Fruit fly (Drosophila melanogaster) whole organism, embryonic: ENCODE measurements around the gene CG42633.

Experiments used
- B-H2 ChIP-seq: fragments of 200-800 bp; sonication (Bioruptor generic); optimal IDR thresholded peaks from 2 replicates; lab custom pipeline; 2018; ENCODE audit warnings: missing biosample characterization, mild to moderate bottlenecking, missing genetic modification characterization
- CG10462 ChIP-seq: fragments of 200-800 bp; sonication (Bioruptor generic); optimal IDR thresholded peaks from 2 replicates; lab custom pipeline; 2016; ENCODE audit warnings: missing biosample characterization, missing genetic modification characterization
- CG11247 ChIP-seq: fragments of 200-800 bp; sonication (Bioruptor generic); IDR thresholded peaks from 2 replicates; pipeline ENCODE4 v1.3.6; 2022; ENCODE audit warnings: missing biosample characterization, missing genetic modification characterization
- CG11560 ChIP-seq: fragments of 200-800 bp; sonication (Bioruptor generic); IDR thresholded peaks from 3 replicates; pipeline ENCODE4 v1.3.6; 2022; ENCODE audit warnings: missing biosample characterization, missing genetic modification characterization
- CG11723 ChIP-seq: fragments of 200-800 bp; sonication (Bioruptor generic); optimal IDR thresholded peaks from 2 replicates; lab custom pipeline; 2017; ENCODE audit warnings: missing biosample characterization, mild to moderate bottlenecking, missing genetic modification characterization
- CG12155 ChIP-seq: fragments of 200-800 bp; sonication (Bioruptor generic); optimal IDR thresholded peaks from 3 replicates; lab custom pipeline; 2016; ENCODE audit warnings: missing biosample characterization, missing genetic modification characterization
- CG12299 ChIP-seq: fragments of 200-800 bp; sonication (Bioruptor generic); optimal IDR thresholded peaks from 2 replicates; lab custom pipeline; 2018; ENCODE audit warnings: missing biosample characterization, mild to moderate bottlenecking, missing genetic modification characterization
- CG15514 ChIP-seq: fragments of 200-800 bp; sonication (Bioruptor generic); optimal IDR thresholded peaks from 3 replicates; lab custom pipeline; 2017; ENCODE audit warnings: missing biosample characterization, missing genetic modification characterization, mild to moderate bottlenecking, moderate library complexity, missing genetic modification reagents
- CG17328 ChIP-seq: fragments of 200-800 bp; sonication (Bioruptor generic); IDR thresholded peaks from 2 replicates; pipeline ENCODE4 v1.3.6; 2022; ENCODE audit warnings: missing biosample characterization, missing genetic modification characterization
- CG1792 ChIP-seq: fragments of 200-800 bp; sonication (Bioruptor generic); optimal IDR thresholded peaks from 2 replicates; lab custom pipeline; 2016; ENCODE audit warnings: missing biosample characterization, missing genetic modification characterization
- CG2129 ChIP-seq: fragments of 200-800 bp; sonication (Bioruptor generic); IDR thresholded peaks from 2 replicates; pipeline ENCODE4 v1.3.6; 2022; ENCODE audit warnings: missing biosample characterization, missing genetic modification characterization; ENCODE audit not compliant: partially characterized antibody
- CG34376 ChIP-seq: fragments of 200-800 bp; sonication (Bioruptor generic); optimal IDR thresholded peaks from 2 replicates; lab custom pipeline; 2018; ENCODE audit warnings: missing biosample characterization, mild to moderate bottlenecking, missing genetic modification characterization
- CG3838 ChIP-seq: fragments of 200-800 bp; sonication (Bioruptor generic); optimal IDR thresholded peaks from 3 replicates; lab custom pipeline; 2016; ENCODE audit warnings: missing biosample characterization, missing genetic modification characterization
- CG43689 ChIP-seq: fragments of 200-800 bp; sonication (Bioruptor generic); IDR thresholded peaks from 2 replicates; pipeline ENCODE4 v1.3.6; 2022; ENCODE audit warnings: missing biosample characterization, missing genetic modification characterization
- CG7357 ChIP-seq: fragments of 200-800 bp; sonication (Bioruptor generic); IDR thresholded peaks from 3 replicates; pipeline ENCODE4 v1.3.6; 2022; ENCODE audit warnings: missing biosample characterization, missing genetic modification characterization
- CG7372 ChIP-seq: fragments of 200-800 bp; sonication (Bioruptor generic); IDR thresholded peaks from 2 replicates; pipeline ENCODE4 v1.3.6; 2022; ENCODE audit warnings: missing biosample characterization, missing genetic modification characterization
- CG7839 ChIP-seq: fragments of 200-800 bp; sonication (Bioruptor generic); optimal IDR thresholded peaks from 3 replicates; lab custom pipeline; 2018; ENCODE audit warnings: missing biosample characterization, mild to moderate bottlenecking, missing genetic modification characterization, moderate library complexity
- CG9437 ChIP-seq: fragments of 200-800 bp; sonication (Bioruptor generic); optimal IDR thresholded peaks from 2 replicates; lab custom pipeline; 2018; ENCODE audit warnings: missing biosample characterization, mild to moderate bottlenecking, missing genetic modification characterization
- CG9817 ChIP-seq: fragments of 200-800 bp; sonication (Bioruptor generic); optimal IDR thresholded peaks from 2 replicates; lab custom pipeline; 2018; ENCODE audit warnings: missing biosample characterization, mild to moderate bottlenecking, missing genetic modification characterization, moderate library complexity
- D19A ChIP-seq: fragments of 200-800 bp; optimal IDR thresholded peaks from 3 replicates; lab custom pipeline; 2019; ENCODE audit warnings: missing biosample characterization, mild to moderate bottlenecking, missing genetic modification characterization, moderate library complexity
- Dad ChIP-seq: fragments of 200-800 bp; sonication (Bioruptor generic); optimal IDR thresholded peaks from 3 replicates; lab custom pipeline; 2016; ENCODE audit warnings: missing biosample characterization, missing genetic modification characterization
- GATAe ChIP-seq: fragments of 200-800 bp; sonication (Bioruptor generic); conservative IDR thresholded peaks from 2 replicates; pipeline ENCODE4 v1.3.6; 2022; ENCODE audit warnings: missing biosample characterization, missing genetic modification characterization
- H2.0 ChIP-seq: fragments of 200-800 bp; sonication (Bioruptor generic); IDR thresholded peaks from 2 replicates; pipeline ENCODE4 v1.3.6; 2022; ENCODE audit warnings: missing biosample characterization, missing genetic modification characterization
- HLHmδ ChIP-seq: fragments of 200-800 bp; sonication (Bioruptor generic); optimal IDR thresholded peaks from 2 replicates; lab custom pipeline; 2018; ENCODE audit warnings: missing biosample characterization, mild to moderate bottlenecking, missing genetic modification characterization, moderate library complexity
- Hr3 ChIP-seq: fragments of 200-800 bp; sonication (Bioruptor generic); optimal IDR thresholded peaks from 3 replicates; lab custom pipeline; 2016; ENCODE audit warnings: missing biosample characterization, missing genetic modification characterization
- Hr39 ChIP-seq: fragments of >200 bp; optimal IDR thresholded peaks from 2 replicates; lab custom pipeline; 2017
- Oli ChIP-seq: fragments of 200-800 bp; sonication (Bioruptor generic); optimal IDR thresholded peaks from 2 replicates; lab custom pipeline; 2018; ENCODE audit warnings: missing biosample characterization, mild to moderate bottlenecking, missing genetic modification characterization, moderate library complexity
- Scr ChIP-seq: fragments of 200-800 bp; sonication (Bioruptor generic); IDR thresholded peaks from 2 replicates; pipeline ENCODE4 v1.3.6; 2022; ENCODE audit warnings: missing biosample characterization, missing genetic modification characterization; ENCODE audit not compliant: partially characterized antibody
- Xrp1 ChIP-seq: fragments of 200-800 bp; sonication (Bioruptor generic); IDR thresholded peaks from 2 replicates; pipeline ENCODE4 v1.3.6; 2022; ENCODE audit warnings: missing biosample characterization, missing genetic modification characterization
- YL-1 ChIP-seq: fragments of 200-800 bp; sonication (Bioruptor generic); optimal IDR thresholded peaks from 3 replicates; lab custom pipeline; 2017; ENCODE audit warnings: missing biosample characterization, mild to moderate bottlenecking, missing genetic modification characterization
- bab2 ChIP-seq: fragments of 200-800 bp; sonication (Bioruptor generic); optimal IDR thresholded peaks from 2 replicates; lab custom pipeline; 2016; ENCODE audit warnings: missing biosample characterization, missing genetic modification characterization
- cad ChIP-seq: fragments of >200 bp; optimal IDR thresholded peaks from 2 replicates; lab custom pipeline; 2017; ENCODE audit warnings: missing biosample characterization, missing genetic modification characterization
- chn ChIP-seq: fragments of 200-800 bp; sonication (Bioruptor generic); optimal IDR thresholded peaks from 2 replicates; lab custom pipeline; 2016; ENCODE audit warnings: missing biosample characterization, missing genetic modification characterization
- croc ChIP-seq: fragments of 200-800 bp; sonication (Bioruptor generic); conservative IDR thresholded peaks from 3 replicates; pipeline ENCODE4 v1.3.6; 2022; ENCODE audit warnings: missing biosample characterization, missing genetic modification characterization
- fd3F ChIP-seq: fragments of 200-800 bp; sonication (Bioruptor generic); optimal IDR thresholded peaks from 2 replicates; lab custom pipeline; 2018; ENCODE audit warnings: missing biosample characterization, mild to moderate bottlenecking, missing genetic modification characterization, moderate library complexity
- fd64A ChIP-seq: fragments of 200-800 bp; sonication (Bioruptor generic); optimal IDR thresholded peaks from 3 replicates; lab custom pipeline; 2018; ENCODE audit warnings: missing biosample characterization, mild to moderate bottlenecking, missing genetic modification characterization
- inv ChIP-seq: fragments of 200-800 bp; sonication (Bioruptor generic); IDR thresholded peaks from 2 replicates; pipeline ENCODE4 v1.3.6; 2022; ENCODE audit warnings: missing biosample characterization, missing genetic modification characterization; ENCODE audit not compliant: partially characterized antibody
- klu ChIP-seq: fragments of 200-800 bp; sonication (Bioruptor generic); IDR thresholded peaks from 2 replicates; pipeline ENCODE4 v1.3.6; 2022; ENCODE audit warnings: missing biosample characterization, missing genetic modification characterization
- lmd ChIP-seq: fragments of 200-800 bp; sonication (Bioruptor generic); IDR thresholded peaks from 2 replicates; pipeline ENCODE4 v1.3.6; 2022; ENCODE audit warnings: missing biosample characterization, missing genetic modification characterization
- luna ChIP-seq: fragments of 200-800 bp; sonication (Bioruptor generic); optimal IDR thresholded peaks from 2 replicates; lab custom pipeline; 2016; ENCODE audit warnings: missing biosample characterization, missing genetic modification characterization
- pnt ChIP-seq: fragments of 200-800 bp; sonication (Bioruptor generic); optimal IDR thresholded peaks from 3 replicates; lab custom pipeline; 2016; ENCODE audit warnings: missing biosample characterization, missing genetic modification characterization
- prd ChIP-seq, 3 experiments: fragments of >200 bp in 2 of 3; fragments of 200-800 bp in 1 of 3; sonication (Bioruptor generic) in 1 of 3; optimal IDR thresholded peaks in 2 of 3; IDR thresholded peaks in 1 of 3; 2 replicates in 2 of 3; 3 replicates in 1 of 3; pipeline versions ENCODE4 v1.3.6 to Lab custom; 2017 to 2022; ENCODE audit warnings: missing biosample characterization in 1 of 3, missing genetic modification characterization in 1 of 3
- ranshi ChIP-seq: fragments of 200-800 bp; sonication (Bioruptor generic); IDR thresholded peaks from 2 replicates; pipeline ENCODE4 v1.3.6; 2022; ENCODE audit warnings: missing biosample characterization, missing genetic modification characterization
- sc ChIP-seq, 3 experiments: fragments of >200 bp in 2 of 3; fragments of 200-800 bp in 1 of 3; sonication (Bioruptor generic) in 1 of 3; optimal IDR thresholded peaks; 2 replicates in 2 of 3; 3 replicates in 1 of 3; lab custom pipeline; 2017; ENCODE audit warnings: mild to moderate bottlenecking in 1 of 3, missing biosample characterization in 1 of 3, missing genetic modification characterization in 1 of 3, missing genetic modification reagents in 1 of 3
- slbo ChIP-seq: fragments of 200-800 bp; sonication (Bioruptor generic); IDR thresholded peaks from 2 replicates; pipeline ENCODE4 v1.3.6; 2022; ENCODE audit warnings: missing biosample characterization, missing genetic modification characterization
- ssp ChIP-seq: fragments of 200-800 bp; sonication (Bioruptor generic); IDR thresholded peaks from 2 replicates; pipeline ENCODE4 v1.3.6; 2022; ENCODE audit warnings: missing biosample characterization, missing genetic modification characterization
- trem ChIP-seq: fragments of 200-800 bp; optimal IDR thresholded peaks from 3 replicates; lab custom pipeline; 2019; ENCODE audit warnings: missing biosample characterization, mild to moderate bottlenecking, missing genetic modification characterization, moderate library complexity
- ttk ChIP-seq: fragments of 200-800 bp; sonication (Bioruptor generic); IDR thresholded peaks from 2 replicates; pipeline ENCODE4 v2.1.2; 2022; ENCODE audit warnings: missing biosample characterization, missing genetic modification characterization
- yki ChIP-seq: fragments of >200 bp; optimal IDR thresholded peaks from 3 replicates; lab custom pipeline; 2018
- z ChIP-seq: fragments of 200-800 bp; sonication (Bioruptor generic); IDR thresholded peaks from 3 replicates; pipeline ENCODE4 v1.3.6; 2022; ENCODE audit warnings: missing biosample characterization, missing genetic modification characterization
- zfh1 ChIP-seq: fragments of 200-800 bp; sonication (Bioruptor generic); IDR thresholded peaks from 3 replicates; pipeline ENCODE4 v1.3.6; 2022; ENCODE audit warnings: missing biosample characterization, missing genetic modification characterization

CG42633 gene

dm6 chr3R:10784058-10784499 is 2.0 kb upstream of the CG42633 start, which contains the start of the genes mRpL37 and Rbp1 (continued):
- TF ChIP-seq CG12299 (tag; lab: Kevin White, UChicago) (peak; percentile 55), CG11723 (peak; percentile 19), H2.0 (GFP tag; lab: Robert Waterston, UW) (no peak), fd64A (GFP tag; lab: Kevin White, UChicago) (no peak), D19A (tag; lab: Kevin White, UChicago) (no peak), CG9817 (tag; lab: Kevin White, UChicago) (peak; percentile 87), CG7357 (GFP tag; lab: Robert Waterston, UW) (peak; percentile 43; the same call in 1 of the 3 replicates), YL-1 (peak; percentile 76), pnt (peak; percentile 78), Xrp1 (GFP tag; lab: Robert Waterston, UW) (peak; percentile 45; the same call in 1 of the 2 replicates), CG17328 (GFP tag; lab: Robert Waterston, UW) (no peak), GATAe (GFP tag; lab: Robert Waterston, UW) (no peak), ranshi (peak; percentile 66; the same call in 1 of the 2 replicates), slbo (GFP tag; lab: Robert Waterston, UW) (peak; percentile 85), klu (peak; percentile 70), B-H2 (GFP tag; lab: Kevin White, UChicago) (peak; percentile 66), CG7839 (tag; lab: Kevin White, UChicago) (peak; percentile 78), CG10462 (peak; percentile 15), CG9437 (GFP tag; lab: Kevin White, UChicago) (peak; percentile 58), CG11247 (peak; percentile 44), sc (optimal IDR thresholded peaks at IDR 0.05; lab: Kevin White, UChicago) (no peak), sc (GFP tag; optimal IDR thresholded peaks at IDR 0.05; lab: Kevin White, UChicago) (peak; percentile 43), Hr39 (lab: Kevin White, UChicago) (no peak), HLHmδ (GFP tag; lab: Kevin White, UChicago) (no peak), trem (peak; percentile 88), CG11560 (tag; lab: Robert Waterston, UW) (no peak), CG12155 (GFP tag; lab: Kevin White, UChicago) (peak; percentile 79), bab2 (peak; percentile 60), lmd (peak; percentile 70), Hr3 (GFP tag; lab: Kevin White, UChicago) (peak; percentile 85), CG34376 (GFP tag; lab: Kevin White, UChicago) (peak; percentile 1), Dad (GFP tag; lab: Kevin White, UChicago) (peak; percentile 24), z (no peak), croc (GFP tag; lab: Robert Waterston, UW) (peak; percentile 80), inv (GFP tag; lab: Robert Waterston, UW) (peak; percentile 92), CG2129 (GFP tag; lab: Robert Waterston, UW) (peak; percentile 98), ssp (GFP tag; lab: Robert Waterston, UW) (peak; percentile 80), prd (optimal IDR thresholded peaks at IDR 0.05; lab: Kevin White, UChicago) (no peak), prd (GFP tag; IDR thresholded peaks at IDR 0.05; lab: Robert Waterston, UW) (peak; percentile 90), chn (GFP tag; lab: Kevin White, UChicago) (peak; percentile 59), Oli (peak; percentile 66), Scr (GFP tag; lab: Robert Waterston, UW) (peak; percentile 99), cad (GFP tag; lab: Kevin White, UChicago) (no peak), CG15514 (peak; percentile 53), fd3F (GFP tag; lab: Kevin White, UChicago) (peak; percentile 66), CG43689 (GFP tag; lab: Robert Waterston, UW) (no peak), luna (GFP tag; lab: Kevin White, UChicago) (no peak), yki (lab: Kevin White, UChicago) (peak; percentile 7), ttk (peak; percentile 63), CG3838 (GFP tag; lab: Kevin White, UChicago) (peak; percentile 1), zfh1 (peak; percentile 41; the same call in 1 of the 3 replicates), CG1792 (GFP tag; lab: Kevin White, UChicago) (no peak), CG7372 (GFP tag; lab: Robert Waterston, UW) (peak; percentile 54; the same call in 1 of the 2 replicates)
